Fruit fly (Drosophila melanogaster) S2 (cell line): ENCODE data around the gene CG5958.

ENCODE experiments used
- CG8478 ChIP-seq: fragments of >200 bp; optimal IDR thresholded peaks from 2 replicates; lab custom pipeline; 2018
- CTCF ChIP-seq, 2 experiments: fragments of >200 bp; optimal IDR thresholded peaks; 2 replicates each; lab custom pipeline; 2018

CG5958 gene

DNA sequence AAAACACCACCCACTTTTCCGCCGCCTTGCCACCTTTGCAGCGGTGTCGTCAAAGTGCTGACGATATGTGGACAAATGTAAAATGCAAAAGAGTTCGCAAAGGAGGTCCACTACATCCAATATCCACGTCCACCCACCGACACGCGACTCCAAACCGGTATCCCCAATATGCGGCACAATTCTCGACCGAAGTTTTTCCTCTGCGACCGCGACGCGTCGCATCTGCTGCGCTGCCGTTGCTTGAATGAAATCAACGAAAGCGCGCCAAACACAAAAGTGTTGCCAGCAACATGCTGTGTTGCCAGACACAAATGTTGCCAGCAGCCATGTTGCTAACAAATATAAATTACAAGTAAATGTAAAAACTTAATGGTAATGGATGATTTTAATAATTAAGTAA is 34.8 kb downstream of the CG5958 start, which contains the start of gene CG5160:
TSS of gene CG5160 (minus strand) at position 223 of the 400 bp plus-strand sequence.
- TF ChIP-seq CTCF (optimal IDR thresholded peaks at IDR 0.05; lab: Kevin White, UChicago) = no peak
- no peak for TF ChIP-seq CG8478 (lab: Kevin White, UChicago)

- TF ChIP-seq CTCF (optimal IDR thresholded peaks at IDR 0.05; lab: Kevin White, UChicago) (no peak), CG8478 (lab: Kevin White, UChicago) (no peak)
Observed at dm6 chr2L:7397746-7398145, 35.6 kb downstream of the CG5958 start.

dm6 chr2L:7396962-7397361 is 36.4 kb downstream of the CG5958 start:
- TF ChIP-seq CG8478 (lab: Kevin White, UChicago) = no peak
- TF ChIP-seq CTCF (optimal IDR thresholded peaks at IDR 0.05; lab: Kevin White, UChicago) = no peak

DNA sequence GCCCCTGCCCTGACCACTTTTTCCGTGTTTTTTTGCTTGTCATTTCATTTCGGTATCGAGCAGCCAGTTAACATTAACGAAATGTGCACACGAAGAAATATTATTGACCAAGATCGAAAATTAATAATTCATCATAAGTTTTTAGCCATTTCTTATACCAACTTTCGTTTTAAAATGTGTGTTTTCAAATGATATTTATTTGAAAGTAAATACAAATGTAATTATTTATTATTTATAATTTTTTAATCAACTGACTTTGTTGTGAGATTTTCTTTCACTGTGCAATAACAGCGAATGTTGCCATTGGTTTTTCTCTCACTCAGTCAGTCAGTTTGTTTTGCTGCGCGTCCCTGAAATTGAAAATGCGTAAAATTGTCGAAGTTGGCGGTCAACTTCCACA is 37.5 kb downstream of the CG5958 start:
- TF ChIP-seq CTCF (optimal IDR thresholded peaks at IDR 0.05; lab: Kevin White, UChicago) (no peak), CG8478 (lab: Kevin White, UChicago) (no peak)

- TF ChIP-seq CG8478 (lab: Kevin White, UChicago) = no peak
- TF ChIP-seq CTCF (optimal IDR thresholded peaks at IDR 0.05; lab: Kevin White, UChicago) = peak; percentile 80 to 81
Observed at dm6 chr2L:7387813-7388558, 45.3 kb downstream of the CG5958 start, which contains the start of the genes CG5149 and gudu. Gene CG5149 (minus strand): TSS chr2L:7388253. Gene gudu (plus strand): TSS chr2L:7388508.

dm6 chr2L:7386555-7387420 is 46.5 kb downstream of the CG5958 start:
- TF ChIP-seq CTCF (optimal IDR thresholded peaks at IDR 0.05; lab: Kevin White, UChicago) (no peak), CG8478 (lab: Kevin White, UChicago) (no peak)
